Worm (Caenorhabditis elegans) whole organism, L3 larva: ENCODE measurements around the gene atg-13.

Source experiments
- egl-27 ChIP-seq: sonication (generic microtip); optimal IDR thresholded peaks from 4 replicates; lab custom pipeline; 2017; ENCODE audit warnings: missing biosample characterization, missing genetic modification reagents, missing genetic modification characterization
- elt-3 ChIP-seq, 3 experiments: fragments of 150-350 bp in 1 of 3; sonication (generic microtip) in 2 of 3; optimal IDR thresholded peaks; 2 replicates in 2 of 3; 4 replicates in 1 of 3; lab custom pipeline; 2014 to 2017; ENCODE audit warnings: missing biosample characterization in 3 of 3, missing genetic modification characterization in 3 of 3
- unc-62 ChIP-seq: fragments of 150-350 bp; sonication (generic microtip); optimal IDR thresholded peaks from 4 replicates; lab custom pipeline; 2014; ENCODE audit warnings: missing biosample characterization, missing genetic modification reagents, missing genetic modification characterization

DNA sequence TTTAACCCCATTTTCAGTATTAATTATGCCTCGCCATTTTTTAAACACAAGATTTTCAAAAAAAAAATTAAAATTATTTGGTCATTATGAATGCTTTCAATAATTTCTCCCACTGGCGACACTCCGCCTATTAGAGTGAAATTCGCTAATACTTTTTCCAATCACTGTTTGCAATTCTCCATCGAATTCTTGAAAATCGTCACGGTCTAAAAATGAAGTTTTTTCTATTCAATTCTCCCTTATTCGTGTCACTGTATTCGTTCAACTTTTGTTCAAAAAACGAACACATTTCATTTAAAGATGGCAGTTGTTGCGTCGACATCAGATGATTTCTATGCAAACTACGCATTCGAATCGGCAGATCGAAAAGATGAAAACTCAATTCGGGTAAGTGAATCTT is 49.5 kb downstream of the atg-13 start, which contains the start of gene C14B9.3:
- TF ChIP-seq elt-3 (tag; optimal IDR thresholded peaks at IDR 0.05; lab: Kevin White, UChicago) (no peak), egl-27 (no peak), unc-62 (no peak)
